Worm (Caenorhabditis elegans) whole organism, L4/young adult: ENCODE results near the gene sssh-1.

ENCODE experiments used
- W03F9.2 ChIP-seq: fragments of 150-350 bp; optimal IDR thresholded peaks from 2 replicates; lab custom pipeline; 2014; ENCODE audit warnings: missing biosample characterization, missing genetic modification characterization
- dao-5 ChIP-seq: sonication (generic microtip); optimal IDR thresholded peaks from 2 replicates; lab custom pipeline; 2016; ENCODE audit warnings: missing genotype, missing genetic modification characterization, moderate library complexity, missing compliant biosample characterization
- him-1 ChIP-seq: sonication (generic microtip); optimal IDR thresholded peaks from 2 replicates; lab custom pipeline; 2016; ENCODE audit warnings: missing genotype, missing genetic modification reagents, missing genetic modification characterization, missing compliant biosample characterization

DNA sequence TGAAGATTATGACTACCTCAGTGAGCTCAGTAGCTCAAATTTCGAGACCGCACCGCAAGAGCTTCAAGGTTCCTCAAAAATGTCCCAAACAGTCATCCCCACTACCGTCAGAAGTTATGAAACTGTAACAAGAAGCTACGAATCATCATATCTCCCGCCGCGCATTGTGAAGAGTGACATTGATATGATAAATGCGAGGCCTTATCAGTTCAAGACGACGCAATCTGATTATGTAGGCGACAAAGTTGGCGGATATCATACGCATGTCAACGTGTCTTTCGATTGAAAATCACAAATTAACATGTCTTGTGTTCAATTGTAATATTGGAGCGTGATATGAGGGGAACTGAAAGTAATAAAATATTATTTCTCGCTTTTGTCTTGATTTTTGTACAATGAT, 24.7 kb downstream of the sssh-1 start:
- TF ChIP-seq him-1 (no peak), W03F9.2 (tag; lab: Kevin White, UChicago) (no peak), dao-5 (tag; lab: Kevin White, UChicago) (no peak)
